Fruit fly (Drosophila melanogaster) whole organism: ENCODE results near the gene CG5645.

ENCODE experiments used
- CG8478 ChIP-seq: fragments of >200 bp; optimal IDR thresholded peaks from 2 replicates; lab custom pipeline; 2018; ENCODE audit warnings: inconsistent platforms
- Dll ChIP-seq: fragments of >200 bp; optimal IDR thresholded peaks from 2 replicates; lab custom pipeline; 2017
- EcR ChIP-seq, 2 experiments: fragments of >200 bp; optimal IDR thresholded peaks; 2 replicates each; lab custom pipeline; 2017; ENCODE audit warnings: missing biosample characterization in 2 of 2, missing genetic modification characterization in 2 of 2, missing genetic modification reagents in 2 of 2
- psq ChIP-seq: fragments of >200 bp; optimal IDR thresholded peaks from 2 replicates; lab custom pipeline; 2017

- no peak for TF ChIP-seq CG8478 (lab: Kevin White, UChicago)
- TF ChIP-seq psq (lab: Kevin White, UChicago) = no peak
- TF ChIP-seq Dll (lab: Kevin White, UChicago) = no peak
- TF ChIP-seq EcR (GFP tag; optimal IDR thresholded peaks at IDR 0.05; lab: Kevin White, UChicago) = no peak
Measured at dm6 chr3L:12136630-12137029, at the start of gene CG5645, which contains the start of gene Atg12.
